Fruit fly (Drosophila melanogaster): Measurements from ENCODE around the gene mtd.

mtd gene

dm6 chr3R:5361681-5362319, 11.6 kb upstream of the mtd start (continued):
- peak; percentile 85 to 91 for TF ChIP-seq dpn (GFP tag; optimal IDR thresholded peaks at IDR 0.05)
- peak; percentile 71 for TF ChIP-seq repo (GFP tag; optimal IDR thresholded peaks at IDR 0.05)
- TF ChIP-seq CG4328 (GFP tag; optimal IDR thresholded peaks at IDR 0.05) = no peak
- peak; percentile 77 for TF ChIP-seq CG1792 (GFP tag; optimal IDR thresholded peaks at IDR 0.05)
- no peak for TF ChIP-seq Hmx (GFP tag; optimal IDR thresholded peaks at IDR 0.05)
- TF ChIP-seq slbo (GFP tag; IDR thresholded peaks at IDR 0.05) = peak; percentile 92
- TF ChIP-seq sens-2 (GFP tag; IDR thresholded peaks at IDR 0.05) = peak; percentile 66; the same call in 1 of the 2 replicates
- peak; percentile 54 for TF ChIP-seq en (GFP tag; optimal IDR thresholded peaks at IDR 0.05)
- TF ChIP-seq CG10147 (GFP tag; optimal IDR thresholded peaks at IDR 0.05) = peak; percentile 82
- peak; percentile 81 for TF ChIP-seq E2f1 (GFP tag; IDR thresholded peaks at IDR 0.05)
- TF ChIP-seq maf-S (GFP tag; optimal IDR thresholded peaks at IDR 0.05) = peak; percentile 72
- peak; percentile 63 for TF ChIP-seq fd64A (GFP tag; optimal IDR thresholded peaks at IDR 0.05)
- peak; percentile 83 for TF ChIP-seq CG4424 (GFP tag; optimal IDR thresholded peaks at IDR 0.05)
- no peak for TF ChIP-seq pros (GFP tag; optimal IDR thresholded peaks at IDR 0.05)
- TF ChIP-seq pnt (GFP tag; optimal IDR thresholded peaks at IDR 0.05) = peak; percentile 90
- TF ChIP-seq CG12071 (GFP tag; optimal IDR thresholded peaks at IDR 0.05) = peak; percentile 84
- peak; percentile 81 for TF ChIP-seq CG30403 (GFP tag; optimal IDR thresholded peaks at IDR 0.05)
- no peak for TF ChIP-seq CG4360 (GFP tag; IDR thresholded peaks at IDR 0.05)
- no peak for TF ChIP-seq knrl (GFP tag; IDR thresholded peaks at IDR 0.05; ENCODE audit: partially characterized antibody)
- TF ChIP-seq tap (tag; optimal IDR thresholded peaks at IDR 0.05) = peak; percentile 83
- no peak for TF ChIP-seq MESR4 (GFP tag; optimal IDR thresholded peaks at IDR 0.05)
- peak; percentile 79 for TF ChIP-seq CG11247 (GFP tag; IDR thresholded peaks at IDR 0.05)
- TF ChIP-seq Eip74EF (GFP tag; optimal IDR thresholded peaks at IDR 0.05) = peak in 1 of 2 experiments; percentile 77
- peak; percentile 25 for TF ChIP-seq Hand (GFP tag; optimal IDR thresholded peaks at IDR 0.05)
- TF ChIP-seq CG6791 (GFP tag; IDR thresholded peaks at IDR 0.05; ENCODE audit: partially characterized antibody) = no peak
- peak; percentile 71 for TF ChIP-seq klu (GFP tag; IDR thresholded peaks at IDR 0.05)
- TF ChIP-seq B-H2 (GFP tag; optimal IDR thresholded peaks at IDR 0.05) = no peak
- TF ChIP-seq CG3407 (GFP tag; optimal IDR thresholded peaks at IDR 0.05) = peak; percentile 58
- TF ChIP-seq gt (GFP tag; IDR thresholded peaks at IDR 0.05) = peak; percentile 40; the same call in 1 of the 2 replicates
- TF ChIP-seq Hmr (GFP tag; optimal IDR thresholded peaks at IDR 0.05) = peak; percentile 82
- peak; percentile 65 for TF ChIP-seq CG13894 (tag; optimal IDR thresholded peaks at IDR 0.05)
- TF ChIP-seq CG5953 (GFP tag; IDR thresholded peaks at IDR 0.05) = peak; percentile 71
- peak; percentile 77 for TF ChIP-seq CG1024 (GFP tag; IDR thresholded peaks at IDR 0.05)
- peak; percentile 68 for TF ChIP-seq CG8388 (GFP tag; optimal IDR thresholded peaks at IDR 0.05)
- TF ChIP-seq BEAF-32 (GFP tag; optimal IDR thresholded peaks at IDR 0.05) = no peak
- no peak for TF ChIP-seq Trl (optimal IDR thresholded peaks at IDR 0.05)
- peak; percentile 81 for TF ChIP-seq Trl (GFP tag; optimal IDR thresholded peaks at IDR 0.05)
- TF ChIP-seq amos (GFP tag; IDR thresholded peaks at IDR 0.05; ENCODE audit: partially characterized antibody) = no peak
- no peak for TF ChIP-seq sna (GFP tag; IDR thresholded peaks at IDR 0.05; ENCODE audit: partially characterized antibody)
- peak; percentile 79 for TF ChIP-seq CG31441 (GFP tag; IDR thresholded peaks at IDR 0.05)
- no peak for TF ChIP-seq CG7745 (tag; optimal IDR thresholded peaks at IDR 0.05)
- no peak for TF ChIP-seq hkb (optimal IDR thresholded peaks at IDR 0.05)
- TF ChIP-seq hkb (GFP tag; IDR thresholded peaks at IDR 0.05) = peak; percentile 90
- peak; percentile 88 for TF ChIP-seq zfh1 (GFP tag; IDR thresholded peaks at IDR 0.05)
- TF ChIP-seq CG3847 (GFP tag; IDR thresholded peaks at IDR 0.05) = peak; percentile 87
- no peak for TF ChIP-seq fru (optimal IDR thresholded peaks at IDR 0.05)
- peak; percentile 25; the same call in 1 of the 2 replicates for TF ChIP-seq Dip2 (GFP tag; IDR thresholded peaks at IDR 0.05)
- peak; percentile 39; the same call in 1 of the 2 replicates for TF ChIP-seq dati (GFP tag; IDR thresholded peaks at IDR 0.05)
- peak; percentile 52; the same call in 1 of the 2 replicates for TF ChIP-seq Lim3 (GFP tag; IDR thresholded peaks at IDR 0.05)
- peak; percentile 82 for TF ChIP-seq CG11093 (GFP tag; IDR thresholded peaks at IDR 0.05)
- peak; percentile 63; the same call in 1 of the 3 replicates for TF ChIP-seq sr (GFP tag; IDR thresholded peaks at IDR 0.05)

Data from whole organism, embryonic.